Fruit fly (Drosophila melanogaster): Measurements from ENCODE around the gene CG5968.

DNA sequence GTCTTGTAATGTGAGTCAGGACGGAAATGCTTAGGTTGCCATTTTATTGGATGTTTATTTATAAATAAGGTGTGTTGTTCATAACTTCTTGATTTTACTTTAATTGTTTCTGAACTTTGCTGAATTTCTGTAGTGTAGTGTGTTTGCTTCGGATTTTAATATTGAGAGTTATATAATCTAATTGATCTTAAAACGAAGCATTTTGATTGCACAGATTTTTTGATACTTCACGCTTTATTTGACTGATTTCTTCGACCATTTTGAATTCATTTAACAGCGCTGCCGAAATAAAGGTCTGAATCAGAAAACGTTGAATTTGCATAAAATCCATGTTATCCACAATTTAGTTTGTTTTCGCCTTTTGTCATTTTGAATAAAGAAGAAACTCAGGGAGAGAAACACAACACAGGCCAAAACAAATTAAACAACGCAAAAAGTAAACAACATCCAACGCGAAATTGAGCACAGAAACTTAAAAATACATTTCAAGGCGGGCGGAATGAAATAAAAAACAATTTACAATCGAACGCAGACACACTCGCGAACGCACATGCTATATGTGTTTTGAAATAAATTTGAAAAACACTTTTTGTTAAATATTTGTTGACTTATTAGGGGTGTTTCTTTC lies 18.1 kb downstream of the CG5968 start:
- TF ChIP-seq EcR (GFP tag; optimal IDR thresholded peaks at IDR 0.05) (no peak), psq (optimal IDR thresholded peaks at IDR 0.05) (no peak), usp (GFP tag; optimal IDR thresholded peaks at IDR 0.05) (no peak), Dll (optimal IDR thresholded peaks at IDR 0.05) (no peak)
